Worm (Caenorhabditis elegans): ENCODE measurements around the gene ints-9.

Gene ints-9

ce11 chrV:7575563-7575962 is at the start of gene ints-9, which contains the start of gene snu-66:
ints-9 (plus strand) TSS chrV:7575802.
snu-66 (minus strand) TSS chrV:7575670.
- TF ChIP-seq hlh-1 (tag; optimal IDR thresholded peaks at IDR 0.05) (peak; percentile 6), ceh-83 (GFP tag; optimal IDR thresholded peaks at IDR 0.05) (no peak), nhr-76 (tag; optimal IDR thresholded peaks at IDR 0.05) (no peak), bed-3 (GFP tag; optimal IDR thresholded peaks at IDR 0.05) (no peak), unc-39 (tag; optimal IDR thresholded peaks at IDR 0.05) (no peak), ces-1 (GFP tag; optimal IDR thresholded peaks at IDR 0.05) (peak; percentile 67), nhr-237 (tag; optimal IDR thresholded peaks at IDR 0.05) (no peak), pha-4 (tag; optimal IDR thresholded peaks at IDR 0.05) (peak; percentile 32), M03D4.4 (tag; optimal IDR thresholded peaks at IDR 0.05) (no peak), ztf-11 (tag; optimal IDR thresholded peaks at IDR 0.05) (no peak), mep-1 (tag; optimal IDR thresholded peaks at IDR 0.05) (peak; percentile 13), blmp-1 (tag; optimal IDR thresholded peaks at IDR 0.05) (no peak), sptf-1 (tag; optimal IDR thresholded peaks at IDR 0.05) (no peak), unc-62 (GFP tag; optimal IDR thresholded peaks at IDR 0.05) (no peak)

ce11 chrV:7527153-7527552 is 48.4 kb upstream of the ints-9 start, which contains the start of gene C54F6.17:
C54F6.17 (plus strand) TSS chrV:7527453.
- TF ChIP-seq snpc-4 (tag; optimal IDR thresholded peaks at IDR 0.05) (no peak), nhr-2 (tag; optimal IDR thresholded peaks at IDR 0.05) (no peak), pha-4 (tag; optimal IDR thresholded peaks at IDR 0.05) (no peak), elt-3 (tag; optimal IDR thresholded peaks at IDR 0.05) (no peak), nhr-237 (tag; optimal IDR thresholded peaks at IDR 0.05) (no peak), mab-5 (tag; optimal IDR thresholded peaks at IDR 0.05) (no peak), sptf-1 (tag; optimal IDR thresholded peaks at IDR 0.05) (no peak), ceh-39 (tag; optimal IDR thresholded peaks at IDR 0.05) (no peak), mep-1 (tag; optimal IDR thresholded peaks at IDR 0.05) (no peak), sem-2 (GFP tag; optimal IDR thresholded peaks at IDR 0.05) (no peak), unc-39 (tag; optimal IDR thresholded peaks at IDR 0.05) (no peak), ceh-43 (GFP tag; optimal IDR thresholded peaks at IDR 0.05) (no peak), nhr-76 (tag; optimal IDR thresholded peaks at IDR 0.05) (no peak), ces-1 (GFP tag; optimal IDR thresholded peaks at IDR 0.05) (no peak), nhr-12 (tag; optimal IDR thresholded peaks at IDR 0.05) (no peak)

- TF ChIP-seq nhr-2 (tag; optimal IDR thresholded peaks at IDR 0.05), result no peak
- no peak for TF ChIP-seq ztf-11 (tag; optimal IDR thresholded peaks at IDR 0.05)
- no peak for TF ChIP-seq ceh-83 (GFP tag; optimal IDR thresholded peaks at IDR 0.05)
- TF ChIP-seq M03D4.4 (tag; optimal IDR thresholded peaks at IDR 0.05), result no peak
- TF ChIP-seq sptf-1 (tag; optimal IDR thresholded peaks at IDR 0.05), result no peak
- TF ChIP-seq nhr-76 (tag; optimal IDR thresholded peaks at IDR 0.05), result no peak
- no peak for TF ChIP-seq nhr-237 (tag; optimal IDR thresholded peaks at IDR 0.05)
- no peak for TF ChIP-seq mep-1 (tag; optimal IDR thresholded peaks at IDR 0.05)
- no peak for TF ChIP-seq blmp-1 (tag; optimal IDR thresholded peaks at IDR 0.05)
- TF ChIP-seq nhr-28 (tag; optimal IDR thresholded peaks at IDR 0.05), result no peak
- TF ChIP-seq bed-3 (GFP tag; optimal IDR thresholded peaks at IDR 0.05), result no peak
- TF ChIP-seq mls-2 (tag; optimal IDR thresholded peaks at IDR 0.05), result no peak
- no peak for TF ChIP-seq hlh-1 (tag; optimal IDR thresholded peaks at IDR 0.05)
- no peak for TF ChIP-seq ham-2 (GFP tag; optimal IDR thresholded peaks at IDR 0.05)
- no peak for TF ChIP-seq pha-4 (tag; optimal IDR thresholded peaks at IDR 0.05)
- no peak for TF ChIP-seq lin-13 (tag; optimal IDR thresholded peaks at IDR 0.05)
- no peak for TF ChIP-seq lsy-2 (tag; optimal IDR thresholded peaks at IDR 0.05)
- no peak for TF ChIP-seq elt-3 (tag; optimal IDR thresholded peaks at IDR 0.05)
Observed at ce11 chrV:7528816-7529215, 46.8 kb upstream of the ints-9 start, which contains the start of gene C54F6.5. C54F6.5 (plus strand) TSS chrV:7529116.

- TF ChIP-seq bed-3 (GFP tag; optimal IDR thresholded peaks at IDR 0.05), result no peak
- no peak for TF ChIP-seq drap-1 (GFP tag; optimal IDR thresholded peaks at IDR 0.05)
- TF ChIP-seq nhr-28 (tag; optimal IDR thresholded peaks at IDR 0.05), result no peak
- TF ChIP-seq unc-120 (tag; optimal IDR thresholded peaks at IDR 0.05; ENCODE audit: poor library complexity, severe bottlenecking), result no peak
- no peak for TF ChIP-seq nhr-12 (tag; optimal IDR thresholded peaks at IDR 0.05)
- no peak for TF ChIP-seq elt-1 (tag; optimal IDR thresholded peaks at IDR 0.05; ENCODE audit: borderline replicate concordance, insufficient read depth)
- TF ChIP-seq unc-39 (tag; optimal IDR thresholded peaks at IDR 0.05), result no peak
Observed at ce11 chrV:7529840-7530239, 45.8 kb upstream of the ints-9 start, which contains the start of gene swt-2. swt-2 (plus strand) TSS chrV:7530140.

- TF ChIP-seq nhr-237 (tag; optimal IDR thresholded peaks at IDR 0.05) (no peak), cnd-1 (tag; optimal IDR thresholded peaks at IDR 0.05) (no peak), elt-1 (tag; optimal IDR thresholded peaks at IDR 0.05; ENCODE audit: borderline replicate concordance, insufficient read depth) (no peak), nhr-12 (tag; optimal IDR thresholded peaks at IDR 0.05) (no peak), blmp-1 (tag; optimal IDR thresholded peaks at IDR 0.05) (no peak), ztf-11 (tag; optimal IDR thresholded peaks at IDR 0.05) (no peak), pha-4 (tag; optimal IDR thresholded peaks at IDR 0.05) (no peak), mls-2 (tag; optimal IDR thresholded peaks at IDR 0.05) (no peak), M03D4.4 (tag; optimal IDR thresholded peaks at IDR 0.05) (no peak), nhr-28 (tag; optimal IDR thresholded peaks at IDR 0.05) (no peak), unc-120 (tag; optimal IDR thresholded peaks at IDR 0.05; ENCODE audit: poor library complexity, severe bottlenecking) (no peak), snpc-4 (tag; optimal IDR thresholded peaks at IDR 0.05) (no peak), drap-1 (GFP tag; optimal IDR thresholded peaks at IDR 0.05) (no peak), flh-1 (GFP tag; optimal IDR thresholded peaks at IDR 0.05) (no peak), sptf-1 (tag; optimal IDR thresholded peaks at IDR 0.05) (no peak)
Observed at ce11 chrV:7532947-7533346, 42.7 kb upstream of the ints-9 start, which contains the start of gene C54F6.3. C54F6.3 (plus strand) TSS chrV:7533247.
